Worm (Caenorhabditis elegans) whole organism, early embryonic: ENCODE results near the gene Y54G11A.9.
"Not testable (repeated sequence)": the region's sequence is repeated elsewhere in the genome, so short reads cannot be mapped to it uniquely, and the experiment has no call there.

ENCODE experiments used
- B0310.2 ChIP-seq: sonication (generic microtip); optimal IDR thresholded peaks from 2 replicates; lab custom pipeline; 2016; ENCODE audit warnings: mild to moderate bottlenecking, missing genetic modification characterization, missing compliant biosample characterization
- aly-1 ChIP-seq: sonication (generic microtip); optimal IDR thresholded peaks from 2 replicates; lab custom pipeline; 2016; ENCODE audit warnings: missing genetic modification characterization, missing compliant biosample characterization
- ama-1 ChIP-seq: fragments of 150-350 bp; optimal IDR thresholded peaks from 2 replicates; lab custom pipeline; 2014
- ceh-13 ChIP-seq: fragments of 200-800 bp; sonication (Bioruptor generic); optimal IDR thresholded peaks from 2 replicates; lab custom pipeline; 2018; ENCODE audit warnings: mild to moderate bottlenecking, missing genetic modification characterization, missing compliant biosample characterization
- ceh-36 ChIP-seq: sonication (generic microtip); optimal IDR thresholded peaks from 2 replicates; lab custom pipeline; 2016; ENCODE audit warnings: missing genetic modification characterization, inconsistent platforms, missing compliant biosample characterization
- ets-7 ChIP-seq: sonication (generic microtip); optimal IDR thresholded peaks from 2 replicates; lab custom pipeline; 2016; ENCODE audit warnings: missing genotype, missing genetic modification characterization, missing compliant biosample characterization
- flt-1 ChIP-seq: fragments of 200-800 bp; sonication (Bioruptor generic); IDR thresholded peaks from 2 replicates; pipeline ENCODE4 v1.3.6; 2022; ENCODE audit warnings: missing genetic modification characterization, missing compliant biosample characterization
- hmbx-1 ChIP-seq: sonication (generic microtip); optimal IDR thresholded peaks from 2 replicates; lab custom pipeline; 2016; ENCODE audit warnings: mild to moderate bottlenecking, missing genetic modification characterization, missing compliant biosample characterization
- hnd-1 ChIP-seq: sonication (generic microtip); optimal IDR thresholded peaks from 2 replicates; lab custom pipeline; 2016; ENCODE audit warnings: missing genetic modification characterization, missing compliant biosample characterization
- pes-1 ChIP-seq: fragments of 200-800 bp; sonication (Bioruptor generic); IDR thresholded peaks from 2 replicates; pipeline ENCODE4 v1.3.6; 2022; ENCODE audit warnings: missing genetic modification reagents, missing genetic modification characterization, missing compliant biosample characterization
- scrt-1 ChIP-seq: fragments of 200-800 bp; sonication (Bioruptor generic); IDR thresholded peaks from 2 replicates; pipeline ENCODE4 v1.3.6; 2022; ENCODE audit warnings: missing genetic modification characterization, missing compliant biosample characterization
- sea-1 ChIP-seq: fragments of 200-800 bp; sonication (Bioruptor generic); conservative IDR thresholded peaks from 2 replicates; pipeline ENCODE4 v1.3.6; 2022; ENCODE audit warnings: missing genetic modification characterization, missing compliant biosample characterization
- tbx-37 ChIP-seq: fragments of 200-800 bp; sonication (Bioruptor generic); conservative IDR thresholded peaks from 2 replicates; pipeline ENCODE4 v1.3.6; 2022; ENCODE audit warnings: missing genetic modification reagents, missing genetic modification characterization, missing compliant biosample characterization
- tra-4 ChIP-seq: sonication (generic microtip); optimal IDR thresholded peaks from 2 replicates; lab custom pipeline; 2017; ENCODE audit warnings: missing genetic modification characterization, missing compliant biosample characterization

Y54G11A.9 gene

DNA sequence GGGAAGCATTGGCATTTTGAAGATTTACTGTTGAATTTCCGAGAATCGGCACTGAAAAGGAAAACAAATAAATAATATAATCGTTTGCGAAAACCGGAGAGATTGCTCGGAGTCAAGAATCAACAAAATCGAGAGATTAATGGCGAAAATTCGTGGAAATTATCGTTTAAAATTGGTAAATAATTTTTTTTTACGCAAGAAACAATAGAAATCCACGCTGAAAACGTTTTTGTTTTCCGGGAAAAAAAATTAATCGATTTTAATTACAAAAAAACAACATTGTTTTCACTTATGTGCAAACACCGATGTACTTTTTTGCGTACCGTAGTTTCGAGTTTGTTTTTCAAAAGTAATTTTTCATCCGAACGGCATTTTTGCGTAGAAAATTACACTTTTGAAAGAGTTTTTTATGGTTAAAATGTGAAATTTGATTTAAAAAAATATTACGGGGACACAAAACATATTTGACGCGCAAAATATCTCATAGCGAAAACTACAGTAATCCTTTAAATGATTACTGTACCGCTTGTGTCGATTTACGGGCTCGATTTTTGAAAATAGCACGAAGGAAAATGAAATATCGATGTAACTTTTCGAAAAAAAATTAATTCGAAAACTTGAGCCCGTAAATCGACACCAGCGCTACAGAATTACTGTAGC is 35.4 kb downstream of the Y54G11A.9 start, which contains the start of gene ctl-3:
Gene ctl-3, minus strand, starts transcription at position 51 of the 660 bp plus-strand sequence.
- TF ChIP-seq ets-7 (tag; lab: Kevin White, UChicago) (no peak), pes-1 (GFP tag; lab: Robert Waterston, UW) (no peak), scrt-1 (GFP tag; lab: Robert Waterston, UW) (no peak), hnd-1 (no peak), flt-1 (GFP tag; lab: Robert Waterston, UW) (no peak)

- not testable (repeated sequence) for TF ChIP-seq ceh-36, tra-4, ets-7 (tag; lab: Kevin White, UChicago)
Measured at ce11 chrII:14306160-14306559, 40.1 kb downstream of the Y54G11A.9 start, which contains the start of gene ctl-1. ctl-1 (minus strand) TSS chrII:14306260.

DNA sequence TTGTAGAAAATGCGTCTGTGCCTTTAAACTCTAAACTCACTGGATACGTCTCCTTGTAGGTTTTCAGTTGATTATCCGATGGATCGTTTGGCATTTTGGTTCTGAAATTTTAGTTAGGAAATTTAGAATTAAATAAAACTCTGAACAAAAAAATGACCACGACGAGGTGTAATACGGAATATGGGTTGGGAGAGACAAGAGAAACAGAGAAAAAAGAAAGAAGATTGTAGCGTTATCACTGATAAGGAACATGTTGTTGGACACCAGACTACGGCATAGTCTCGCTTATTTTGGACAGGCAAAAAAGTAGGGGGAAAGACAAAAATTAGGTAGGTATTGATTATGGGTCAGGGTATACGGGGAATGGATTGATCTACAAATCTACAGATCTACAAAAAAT is 44.3 kb downstream of the Y54G11A.9 start, which contains the start of gene ctl-2:
Gene ctl-2, minus strand, starts transcription at position 101 of the 400 bp plus-strand sequence.
- not testable (repeated sequence) for TF ChIP-seq tbx-37 (GFP tag; lab: Robert Waterston, UW); B0310.2 (tag; lab: Kevin White, UChicago); ceh-13 (GFP tag; lab: Kevin White, UChicago)

- no peak for TF ChIP-seq ceh-13 (GFP tag; lab: Kevin White, UChicago)
- no peak for TF ChIP-seq sea-1 (GFP tag; lab: Robert Waterston, UW)
- no peak for TF ChIP-seq pes-1 (GFP tag; lab: Robert Waterston, UW)
Measured at ce11 chrII:14299254-14299759, 46.9 kb downstream of the Y54G11A.9 start.

ce11 chrII:14297050-14297449 is 49.2 kb downstream of the Y54G11A.9 start, which contains the start of gene Y54G11A.7:
Y54G11A.7 (plus strand) TSS chrII:14297305.
- not testable (repeated sequence) for TF ChIP-seq scrt-1 (GFP tag; lab: Robert Waterston, UW); tra-4 (tag; lab: Kevin White, UChicago); ama-1 (lab: Kevin White, UChicago)

DNA sequence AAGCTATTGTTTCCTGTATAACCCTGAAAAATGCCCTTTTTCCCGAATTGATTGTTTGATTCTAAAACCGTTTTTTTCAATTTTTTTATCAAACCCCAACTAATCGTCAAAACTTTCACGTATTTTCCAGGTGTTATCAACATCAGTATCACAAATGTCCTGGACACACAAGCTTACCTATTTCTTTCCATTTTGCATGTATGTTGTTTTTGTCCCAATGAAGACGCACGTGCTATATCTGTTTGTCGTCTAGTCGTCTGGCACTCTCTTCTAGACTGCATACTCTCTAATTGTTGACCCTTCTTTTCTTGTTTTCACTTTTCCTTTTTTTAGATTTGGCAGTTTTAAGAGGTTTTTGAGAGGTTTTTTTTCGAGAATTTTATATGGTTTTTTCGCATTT is 49.9 kb downstream of the Y54G11A.9 start:
- TF ChIP-seq ceh-13 (GFP tag; lab: Kevin White, UChicago) (no peak), tbx-37 (GFP tag; lab: Robert Waterston, UW) (no peak), ceh-36 (tag; lab: Kevin White, UChicago) (no peak), tra-4 (tag; lab: Kevin White, UChicago) (no peak), scrt-1 (GFP tag; lab: Robert Waterston, UW) (no peak), hmbx-1 (no peak), aly-1 (tag; lab: Kevin White, UChicago) (no peak), ets-7 (tag; lab: Kevin White, UChicago) (no peak)
